Worm (Caenorhabditis elegans) whole organism, L2 larva: ENCODE measurements around the gene pitr-4.

Source experiments
- F13H6.1 ChIP-seq: sonication (generic microtip); optimal IDR thresholded peaks from 2 replicates; lab custom pipeline; 2016; ENCODE audit warnings: missing genetic modification characterization, missing compliant biosample characterization
- alr-1 ChIP-seq: fragments of 150-350 bp; optimal IDR thresholded peaks from 2 replicates; lab custom pipeline; 2014; ENCODE audit warnings: missing biosample characterization, missing genetic modification characterization
- aly-2 ChIP-seq: fragments of 150-350 bp; optimal IDR thresholded peaks from 2 replicates; lab custom pipeline; 2014; ENCODE audit warnings: missing biosample characterization, missing genetic modification characterization
- lin-11 ChIP-seq: fragments of 150-350 bp; sonication (generic microtip); optimal IDR thresholded peaks from 2 replicates; lab custom pipeline; 2014; ENCODE audit warnings: missing biosample characterization, missing genetic modification characterization, inconsistent platforms, mixed read lengths
- lin-39 ChIP-seq: fragments of 150-350 bp; optimal IDR thresholded peaks from 2 replicates; lab custom pipeline; 2014; ENCODE audit warnings: missing biosample characterization, missing genetic modification reagents, missing genetic modification characterization
- nhr-11 ChIP-seq: fragments of 150-350 bp; optimal IDR thresholded peaks from 2 replicates; lab custom pipeline; 2014; ENCODE audit warnings: missing biosample characterization, missing genetic modification characterization
- snpc-4 ChIP-seq: fragments of 150-350 bp; optimal IDR thresholded peaks from 2 replicates; lab custom pipeline; 2014; ENCODE audit warnings: missing biosample characterization, missing genetic modification characterization

DNA sequence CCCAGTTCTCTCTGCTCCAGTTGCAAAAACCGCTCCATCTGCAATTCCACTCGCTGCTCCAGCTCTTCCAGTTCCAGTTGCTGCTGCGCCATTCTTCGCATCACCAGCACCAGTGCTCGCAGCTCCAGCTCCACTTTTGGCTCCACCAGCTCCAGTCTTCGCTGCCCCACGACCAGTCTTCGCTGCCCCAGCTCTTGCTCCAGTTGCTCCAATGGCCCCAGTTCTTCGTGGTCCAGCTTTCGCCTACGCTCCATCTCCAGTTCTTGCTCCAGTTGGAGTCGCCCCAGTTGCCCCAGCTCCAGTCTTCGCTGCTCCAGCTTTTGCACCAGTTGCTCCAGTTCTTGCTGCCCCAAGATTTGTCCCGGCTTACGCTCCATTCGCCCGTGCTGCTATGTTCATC, 41.0 kb downstream of the pitr-4 start:
- TF ChIP-seq lin-11 (no peak), aly-2 (tag; lab: Kevin White, UChicago) (no peak), snpc-4 (no peak), alr-1 (tag; lab: Kevin White, UChicago) (no peak), lin-39 (tag; lab: Kevin White, UChicago) (no peak), nhr-11 (tag; lab: Kevin White, UChicago) (no peak), F13H6.1 (tag; lab: Kevin White, UChicago) (no peak)
